Worm (Caenorhabditis elegans) whole organism, midembryonic: Measurements from ENCODE around the gene Y81B9A.3.
"Not testable (repeated sequence)": the region's sequence is repeated elsewhere in the genome, so short reads cannot be mapped to it uniquely, and the experiment has no call there.

ENCODE experiments used
- T22C8.4 ChIP-seq: fragments of 200-800 bp; sonication (Bioruptor generic); IDR thresholded peaks from 2 replicates; pipeline ENCODE4 v1.3.6; 2022; ENCODE audit warnings: missing genetic modification characterization, missing compliant biosample characterization
- klf-2 ChIP-seq: fragments of 200-800 bp; sonication (Bioruptor generic); conservative IDR thresholded peaks from 2 replicates; pipeline ENCODE4 v1.3.6; 2022; ENCODE audit warnings: missing genetic modification reagents, missing genetic modification characterization, missing compliant biosample characterization
- med-1 ChIP-seq: sonication (generic microtip); optimal IDR thresholded peaks from 2 replicates; lab custom pipeline; 2017; ENCODE audit warnings: missing genetic modification characterization, mild to moderate bottlenecking, missing compliant biosample characterization, antibody characterized with exemption, missing genetic modification reagents; ENCODE audit not compliant: insufficient read depth

- TF ChIP-seq med-1; klf-2 (GFP tag; lab: Robert Waterston, UW); T22C8.4: not testable (repeated sequence)
Observed at ce11 chrX:9203468-9203867, 21.2 kb downstream of the Y81B9A.3 start, which contains the start of gene crb-3.
